Fruit fly (Drosophila melanogaster): ENCODE data around the gene Ubi-p63E.

Gene Ubi-p63E

DNA sequence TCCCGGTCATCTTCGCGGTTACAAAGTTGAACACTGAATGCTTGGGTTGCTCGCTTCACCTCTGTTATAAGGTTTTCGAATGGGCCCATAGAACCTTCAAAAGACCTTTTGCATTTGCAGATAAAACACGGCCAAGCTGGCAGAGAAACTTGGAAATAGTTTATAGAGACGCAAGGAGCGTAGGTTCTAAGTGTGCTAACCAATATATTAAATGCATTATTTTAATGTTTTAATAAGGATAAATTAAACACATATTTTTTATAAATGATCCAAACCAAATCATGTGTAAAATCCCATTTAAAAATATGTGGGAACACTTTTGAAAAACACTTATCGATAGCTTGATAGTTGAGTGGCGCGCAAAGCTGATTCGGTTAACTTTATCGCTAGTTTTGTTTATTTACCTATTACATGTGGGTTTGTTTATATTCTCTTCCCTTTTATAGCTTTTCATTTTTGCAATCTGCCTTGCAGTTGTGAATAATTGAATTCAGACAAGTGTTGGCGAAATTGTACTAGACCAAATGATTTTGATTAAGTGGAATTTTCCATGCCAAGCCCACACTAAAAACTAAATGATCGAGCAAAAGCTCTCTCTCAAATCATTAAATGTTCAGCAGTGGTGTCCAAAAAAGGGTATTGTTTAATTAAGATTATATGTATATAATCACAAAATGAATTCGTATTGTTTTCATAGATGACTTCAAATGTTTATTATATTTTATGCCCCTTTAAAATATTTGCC is 37.3 kb upstream of the Ubi-p63E start, which contains the start of gene CG12766:
CG12766 (minus strand) TSS at position 51 of the 745 bp plus-strand sequence.
- no peak for TF ChIP-seq Hnf4 (GFP tag; optimal IDR thresholded peaks at IDR 0.05)
- no peak for TF ChIP-seq Rel (GFP tag; optimal IDR thresholded peaks at IDR 0.05)
- no peak for TF ChIP-seq Rel (tag; optimal IDR thresholded peaks at IDR 0.05)
- TF ChIP-seq foxo (GFP tag; optimal IDR thresholded peaks at IDR 0.05) = no peak
- TF ChIP-seq usp (GFP tag; optimal IDR thresholded peaks at IDR 0.05) = no peak
- TF ChIP-seq CG9705 (GFP tag; optimal IDR thresholded peaks at IDR 0.05) = no peak
- no peak for TF ChIP-seq dsf (GFP tag; optimal IDR thresholded peaks at IDR 0.05; ENCODE audit: borderline replicate concordance)
- no peak for TF ChIP-seq OdsH (GFP tag; optimal IDR thresholded peaks at IDR 0.05)
- TF ChIP-seq Vsx2 (GFP tag; optimal IDR thresholded peaks at IDR 0.05; ENCODE audit: partially characterized antibody) = no peak
- no peak for TF ChIP-seq Dif (GFP tag; optimal IDR thresholded peaks at IDR 0.05; ENCODE audit: partially characterized antibody)
- TF ChIP-seq Mio (GFP tag; optimal IDR thresholded peaks at IDR 0.05) = no peak
- TF ChIP-seq tai (GFP tag; optimal IDR thresholded peaks at IDR 0.05) = no peak
- TF ChIP-seq CrebA (GFP tag; optimal IDR thresholded peaks at IDR 0.05; ENCODE audit: borderline replicate concordance) = no peak
- no peak for TF ChIP-seq brk (GFP tag; optimal IDR thresholded peaks at IDR 0.05)
- no peak for TF ChIP-seq Myc (optimal IDR thresholded peaks at IDR 0.05)
- TF ChIP-seq woc (GFP tag; optimal IDR thresholded peaks at IDR 0.05) = no peak
- TF ChIP-seq br (GFP tag; optimal IDR thresholded peaks at IDR 0.05) = no peak
- TF ChIP-seq Hr83 (GFP tag; optimal IDR thresholded peaks at IDR 0.05; ENCODE audit: poor library complexity, severe bottlenecking) = no peak
- no peak for TF ChIP-seq Hr78 (GFP tag; optimal IDR thresholded peaks at IDR 0.05)
- TF ChIP-seq rgr (GFP tag; optimal IDR thresholded peaks at IDR 0.05) = no peak
- no peak for TF ChIP-seq HLH106 (tag; optimal IDR thresholded peaks at IDR 0.05)

DNA sequence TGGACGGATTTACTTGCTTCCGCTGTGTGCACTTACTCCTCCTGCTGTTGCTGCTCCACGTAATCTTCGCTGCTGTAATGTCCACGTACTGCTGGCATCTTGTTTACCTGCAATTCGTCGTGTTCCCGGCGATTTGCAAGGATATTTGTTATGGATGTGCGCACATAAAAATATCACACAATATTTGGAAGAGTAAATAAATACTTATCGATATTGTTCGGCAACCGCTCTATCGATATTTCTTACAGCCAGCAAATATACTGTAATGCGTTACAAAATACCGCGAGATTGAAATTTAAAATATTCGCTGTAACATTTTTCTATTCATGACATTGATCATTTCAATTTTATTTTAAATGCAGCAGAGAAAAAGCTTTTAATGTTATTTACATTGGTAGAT is 34.8 kb upstream of the Ubi-p63E start, which contains the start of gene CG10866:
CG10866 (minus strand) TSS at position 187 of the 400 bp plus-strand sequence.
- no peak for TF ChIP-seq fru (GFP tag; optimal IDR thresholded peaks at IDR 0.05)
- no peak for TF ChIP-seq jim (GFP tag; optimal IDR thresholded peaks at IDR 0.05)
- TF ChIP-seq woc (GFP tag; optimal IDR thresholded peaks at IDR 0.05) = no peak
- TF ChIP-seq Hnf4 (GFP tag; optimal IDR thresholded peaks at IDR 0.05) = no peak
- no peak for TF ChIP-seq Mio (GFP tag; optimal IDR thresholded peaks at IDR 0.05)
- no peak for TF ChIP-seq dl (GFP tag; optimal IDR thresholded peaks at IDR 0.05; ENCODE audit: insufficient read depth in 1 of 2, partially characterized antibody in 2 of 2)
- no peak for TF ChIP-seq Rel (GFP tag; optimal IDR thresholded peaks at IDR 0.05)
- no peak for TF ChIP-seq Rel (tag; optimal IDR thresholded peaks at IDR 0.05)
- TF ChIP-seq dsf (GFP tag; optimal IDR thresholded peaks at IDR 0.05; ENCODE audit: borderline replicate concordance) = no peak
- no peak for TF ChIP-seq N (GFP tag; optimal IDR thresholded peaks at IDR 0.05)

DNA sequence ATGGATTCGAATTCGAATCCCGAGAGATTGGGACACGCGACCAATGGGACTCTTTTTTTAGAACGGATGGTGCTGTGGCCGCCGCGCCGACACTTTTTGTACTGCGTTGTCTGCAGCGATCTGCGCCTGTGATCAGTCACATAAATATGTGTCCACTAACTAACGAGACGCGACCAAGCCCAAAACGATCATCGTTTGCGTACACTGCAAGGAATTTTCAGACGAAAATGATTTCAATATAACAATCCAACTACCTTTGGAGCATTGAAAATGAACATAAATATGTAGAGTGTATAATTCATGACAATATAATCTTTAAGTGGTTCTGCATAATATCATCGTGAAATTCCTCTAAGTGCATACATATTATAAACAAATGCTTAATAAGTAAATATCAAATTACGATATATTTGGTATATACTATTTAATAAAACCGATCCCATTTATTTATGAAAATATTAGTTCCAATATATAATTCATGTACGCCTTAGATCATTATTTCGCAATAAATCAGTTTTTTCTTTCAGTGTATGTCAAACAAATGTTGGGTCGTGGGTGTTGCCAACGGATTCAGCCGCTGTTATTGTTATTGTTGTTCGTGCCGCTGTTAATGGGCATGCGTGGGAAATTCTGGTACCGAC is 32.7 kb upstream of the Ubi-p63E start, which contains the start of gene Eip63F-1:
Eip63F-1 (minus strand) TSS at position 51 of the 641 bp plus-strand sequence.
- TF ChIP-seq Hr78 (GFP tag; optimal IDR thresholded peaks at IDR 0.05) (no peak), OdsH (GFP tag; optimal IDR thresholded peaks at IDR 0.05) (peak; percentile 15), h (GFP tag; optimal IDR thresholded peaks at IDR 0.05) (peak; percentile 12), sv (GFP tag; optimal IDR thresholded peaks at IDR 0.05) (peak; percentile 58), foxo (GFP tag; optimal IDR thresholded peaks at IDR 0.05) (peak in 1 of 2 experiments; percentile 35), dl (GFP tag; optimal IDR thresholded peaks at IDR 0.05; ENCODE audit: insufficient read depth in 1 of 2, partially characterized antibody in 2 of 2) (no peak), brk (GFP tag; optimal IDR thresholded peaks at IDR 0.05) (no peak), GATAd (GFP tag; optimal IDR thresholded peaks at IDR 0.05) (no peak), rgr (GFP tag; optimal IDR thresholded peaks at IDR 0.05) (peak; percentile 41), Vsx2 (GFP tag; optimal IDR thresholded peaks at IDR 0.05; ENCODE audit: partially characterized antibody) (no peak), Rel (GFP tag; optimal IDR thresholded peaks at IDR 0.05) (no peak), Rel (tag; optimal IDR thresholded peaks at IDR 0.05) (no peak), jim (GFP tag; optimal IDR thresholded peaks at IDR 0.05) (no peak), psq (GFP tag; optimal IDR thresholded peaks at IDR 0.05) (peak; percentile 18)

dm6 chr3L:3934110-3934509 is 31.1 kb upstream of the Ubi-p63E start:
- no peak for TF ChIP-seq fru (GFP tag; optimal IDR thresholded peaks at IDR 0.05)
- TF ChIP-seq Hr83 (GFP tag; optimal IDR thresholded peaks at IDR 0.05; ENCODE audit: poor library complexity, severe bottlenecking) = no peak
- TF ChIP-seq Rel (GFP tag; optimal IDR thresholded peaks at IDR 0.05) = no peak
- TF ChIP-seq Rel (tag; optimal IDR thresholded peaks at IDR 0.05) = no peak
- no peak for TF ChIP-seq woc (GFP tag; optimal IDR thresholded peaks at IDR 0.05)
- no peak for TF ChIP-seq Hr78 (GFP tag; optimal IDR thresholded peaks at IDR 0.05)
- TF ChIP-seq ey (GFP tag; optimal IDR thresholded peaks at IDR 0.05) = no peak
- TF ChIP-seq OdsH (GFP tag; optimal IDR thresholded peaks at IDR 0.05) = no peak
- TF ChIP-seq CrebA (GFP tag; optimal IDR thresholded peaks at IDR 0.05; ENCODE audit: borderline replicate concordance) = no peak
- TF ChIP-seq Dif (GFP tag; optimal IDR thresholded peaks at IDR 0.05; ENCODE audit: partially characterized antibody) = no peak
- TF ChIP-seq Hnf4 (GFP tag; optimal IDR thresholded peaks at IDR 0.05) = no peak
- no peak for TF ChIP-seq Sp1 (GFP tag; optimal IDR thresholded peaks at IDR 0.05)

All from whole organism, wandering third instar larva.